Worm (Caenorhabditis elegans) whole organism, late embryonic: ENCODE measurements around the gene F42C5.5.

Experiments used
- nhr-232 ChIP-seq: sonication (generic microtip); optimal IDR thresholded peaks from 2 replicates; lab custom pipeline; 2016; ENCODE audit warnings: missing genetic modification characterization, missing compliant biosample characterization
- pha-2 ChIP-seq: sonication (generic microtip); optimal IDR thresholded peaks from 2 replicates; lab custom pipeline; 2017; ENCODE audit warnings: mild to moderate bottlenecking, missing genetic modification characterization, missing compliant biosample characterization
- sox-2 ChIP-seq: fragments of 200-800 bp; sonication (Bioruptor generic); IDR thresholded peaks from 2 replicates; pipeline ENCODE4 v1.3.6; 2022; ENCODE audit warnings: missing genetic modification reagents, missing genetic modification characterization, missing compliant biosample characterization

F42C5.5 gene

ce11 chrIV:7245592-7245991 lies 48.4 kb downstream of the F42C5.5 start:
- TF ChIP-seq sox-2 (GFP tag; lab: Robert Waterston, UW): no peak
- no peak for TF ChIP-seq pha-2 (tag; lab: Kevin White, UChicago)

ce11 chrIV:7243913-7244312 lies 50.1 kb downstream of the F42C5.5 start, which contains the start of gene afmd-1:
Gene afmd-1 (plus strand): TSS chrIV:7244228.
- TF ChIP-seq nhr-232 (tag; lab: Kevin White, UChicago): no peak
